Fruit fly (Drosophila melanogaster) whole organism, embryonic: ENCODE results near the gene Tbca.

Experiments used
- Abd-B ChIP-seq: fragments of 200-800 bp; sonication (Bioruptor generic); optimal IDR thresholded peaks from 2 replicates; lab custom pipeline; 2018; ENCODE audit warnings: missing biosample characterization, mild to moderate bottlenecking, missing genetic modification characterization, moderate library complexity
- Aef1 ChIP-seq: fragments of 200-800 bp; sonication (Bioruptor generic); IDR thresholded peaks from 3 replicates; pipeline ENCODE4 v1.3.6; 2022; ENCODE audit warnings: missing biosample characterization, missing genetic modification characterization
- CG10274 ChIP-seq: fragments of 200-800 bp; sonication (Bioruptor generic); optimal IDR thresholded peaks from 3 replicates; lab custom pipeline; 2017; ENCODE audit warnings: missing biosample characterization, mild to moderate bottlenecking, missing genetic modification characterization
- CG10979 ChIP-seq: fragments of 200-800 bp; sonication (Bioruptor generic); optimal IDR thresholded peaks from 2 replicates; lab custom pipeline; 2018; ENCODE audit warnings: missing biosample characterization, mild to moderate bottlenecking, missing genetic modification characterization, moderate library complexity
- CG11093 ChIP-seq: fragments of 200-800 bp; sonication (Bioruptor generic); IDR thresholded peaks from 3 replicates; pipeline ENCODE4 v1.3.6; 2022; ENCODE audit warnings: missing biosample characterization, missing genetic modification characterization
- CG12104 ChIP-seq: fragments of 200-800 bp; sonication (Bioruptor generic); optimal IDR thresholded peaks from 3 replicates; lab custom pipeline; 2016; ENCODE audit warnings: missing biosample characterization, missing genetic modification characterization
- CG12155 ChIP-seq: fragments of 200-800 bp; sonication (Bioruptor generic); optimal IDR thresholded peaks from 3 replicates; lab custom pipeline; 2016; ENCODE audit warnings: missing biosample characterization, missing genetic modification characterization
- CG12744 ChIP-seq: fragments of 200-800 bp; sonication (Bioruptor generic); optimal IDR thresholded peaks from 2 replicates; lab custom pipeline; 2016; ENCODE audit warnings: missing biosample characterization, missing genetic modification characterization
- CG13894 ChIP-seq: fragments of 200-800 bp; sonication (Bioruptor generic); optimal IDR thresholded peaks from 3 replicates; lab custom pipeline; 2018; ENCODE audit warnings: missing biosample characterization, mild to moderate bottlenecking, missing genetic modification characterization, moderate library complexity
- CG14667 ChIP-seq: fragments of 200-800 bp; sonication (Bioruptor generic); IDR thresholded peaks from 2 replicates; pipeline ENCODE4 v1.3.6; 2022; ENCODE audit warnings: missing biosample characterization, missing genetic modification characterization
- CG15073 ChIP-seq: fragments of 200-800 bp; sonication (Bioruptor generic); optimal IDR thresholded peaks from 2 replicates; lab custom pipeline; 2016; ENCODE audit warnings: missing biosample characterization, missing genetic modification characterization
- CG16813 ChIP-seq: fragments of 200-800 bp; sonication (Bioruptor generic); IDR thresholded peaks from 3 replicates; pipeline ENCODE4 v1.3.6; 2022; ENCODE audit warnings: missing biosample characterization, missing genetic modification characterization; ENCODE audit not compliant: partially characterized antibody
- CG2129 ChIP-seq: fragments of 200-800 bp; sonication (Bioruptor generic); IDR thresholded peaks from 2 replicates; pipeline ENCODE4 v1.3.6; 2022; ENCODE audit warnings: missing biosample characterization, missing genetic modification characterization; ENCODE audit not compliant: partially characterized antibody
- CG2678 ChIP-seq: fragments of 200-800 bp; sonication (Bioruptor generic); optimal IDR thresholded peaks from 3 replicates; lab custom pipeline; 2019; ENCODE audit warnings: missing biosample characterization, mild to moderate bottlenecking, missing genetic modification characterization, moderate library complexity
- CG2889 ChIP-seq: fragments of 200-800 bp; sonication (Bioruptor generic); IDR thresholded peaks from 3 replicates; pipeline ENCODE4 v1.3.6; 2022; ENCODE audit warnings: missing biosample characterization, missing genetic modification characterization
- CG32532 ChIP-seq: fragments of 200-800 bp; sonication (Bioruptor generic); IDR thresholded peaks from 2 replicates; pipeline ENCODE4 v1.3.6; 2022; ENCODE audit warnings: missing biosample characterization, missing genetic modification characterization
- CG3726 ChIP-seq: fragments of 200-800 bp; sonication (Bioruptor generic); IDR thresholded peaks from 3 replicates; pipeline ENCODE4, ENCODE4 v1.3.6; 2022; ENCODE audit warnings: missing biosample characterization, missing genetic modification characterization
- CG5245 ChIP-seq: fragments of 200-800 bp; sonication (Bioruptor generic); optimal IDR thresholded peaks from 3 replicates; lab custom pipeline; 2016; ENCODE audit warnings: missing biosample characterization, missing genetic modification characterization
- CG6175 ChIP-seq: fragments of 200-800 bp; sonication (Bioruptor generic); IDR thresholded peaks from 3 replicates; pipeline ENCODE4 v1.3.6; 2022; ENCODE audit warnings: missing biosample characterization, missing genetic modification characterization
- CG6254 ChIP-seq: fragments of 200-800 bp; sonication (Bioruptor generic); optimal IDR thresholded peaks from 3 replicates; lab custom pipeline; 2017; ENCODE audit warnings: mild to moderate bottlenecking, missing biosample characterization, missing genetic modification reagents, missing genetic modification characterization
- CG7372 ChIP-seq: fragments of 200-800 bp; sonication (Bioruptor generic); IDR thresholded peaks from 2 replicates; pipeline ENCODE4 v1.3.6; 2022; ENCODE audit warnings: missing biosample characterization, missing genetic modification characterization
- CG8944 ChIP-seq: fragments of 200-800 bp; sonication (Bioruptor generic); optimal IDR thresholded peaks from 3 replicates; lab custom pipeline; 2016; ENCODE audit warnings: missing biosample characterization, missing genetic modification characterization
- CG9876 ChIP-seq: fragments of 200-800 bp; sonication (Bioruptor generic); optimal IDR thresholded peaks from 2 replicates; lab custom pipeline; 2016; ENCODE audit warnings: missing biosample characterization, missing genetic modification characterization
- Dll ChIP-seq: fragments of 200-800 bp; sonication (Bioruptor generic); IDR thresholded peaks from 4 replicates; pipeline ENCODE4 v1.3.6; 2022; ENCODE audit warnings: missing biosample characterization, missing genetic modification characterization; ENCODE audit not compliant: partially characterized antibody
- Hr3 ChIP-seq: fragments of 200-800 bp; sonication (Bioruptor generic); optimal IDR thresholded peaks from 3 replicates; lab custom pipeline; 2016; ENCODE audit warnings: missing biosample characterization, missing genetic modification characterization
- Kr ChIP-seq: fragments of 200-800 bp; sonication (Bioruptor generic); optimal IDR thresholded peaks from 2 replicates; lab custom pipeline; 2017; ENCODE audit warnings: missing biosample characterization, mild to moderate bottlenecking, missing genetic modification characterization
- NK7.1 ChIP-seq: fragments of 200-800 bp; sonication (Bioruptor generic); optimal IDR thresholded peaks from 3 replicates; lab custom pipeline; 2016; ENCODE audit warnings: missing biosample characterization, missing genetic modification characterization
- Neu2 ChIP-seq: fragments of 200-800 bp; sonication (Bioruptor generic); optimal IDR thresholded peaks from 3 replicates; lab custom pipeline; 2016; ENCODE audit warnings: missing biosample characterization, missing genetic modification characterization, borderline replicate concordance
- Tbp ChIP-seq: fragments of >200 bp; optimal IDR thresholded peaks from 2 replicates; lab custom pipeline; 2018; ENCODE audit warnings: missing biosample characterization, missing genetic modification characterization
- Xbp1 ChIP-seq: fragments of 200-800 bp; sonication (Bioruptor generic); optimal IDR thresholded peaks from 3 replicates; lab custom pipeline; 2016; ENCODE audit warnings: missing biosample characterization, mild to moderate bottlenecking, missing genetic modification characterization
- al ChIP-seq: fragments of 200-800 bp; sonication (Bioruptor generic); IDR thresholded peaks from 2 replicates; pipeline ENCODE4 v1.3.6; 2022; ENCODE audit warnings: missing biosample characterization, missing genetic modification characterization
- amos ChIP-seq: fragments of 200-800 bp; sonication (Bioruptor generic); IDR thresholded peaks from 2 replicates; pipeline ENCODE4 v1.3.6; 2022; ENCODE audit warnings: missing biosample characterization, missing genetic modification characterization; ENCODE audit not compliant: partially characterized antibody
- ara ChIP-seq: fragments of 200-800 bp; sonication (Bioruptor generic); IDR thresholded peaks from 2 replicates; pipeline ENCODE4 v1.3.6; 2022; ENCODE audit warnings: missing biosample characterization, missing genetic modification characterization
- bigmax ChIP-seq: fragments of 200-800 bp; sonication (Bioruptor generic); optimal IDR thresholded peaks from 2 replicates; lab custom pipeline; 2018; ENCODE audit warnings: missing biosample characterization, mild to moderate bottlenecking, missing genetic modification characterization
- chif ChIP-seq, 2 experiments: fragments of 200-800 bp; sonication (Bioruptor generic); optimal IDR thresholded peaks; 3 replicates each; lab custom pipeline; 2016; ENCODE audit warnings: missing biosample characterization in 2 of 2, missing genetic modification characterization in 2 of 2
- crc ChIP-seq: fragments of 200-800 bp; sonication (Bioruptor generic); optimal IDR thresholded peaks from 2 replicates; lab custom pipeline; 2016; ENCODE audit warnings: missing biosample characterization, missing genetic modification characterization
- cwo ChIP-seq: fragments of 200-800 bp; sonication (Bioruptor generic); optimal IDR thresholded peaks from 3 replicates; lab custom pipeline; 2017; ENCODE audit warnings: missing biosample characterization, missing genetic modification characterization, mild to moderate bottlenecking, moderate library complexity, missing genetic modification reagents
- disco-r ChIP-seq: fragments of 200-800 bp; sonication (Bioruptor generic); optimal IDR thresholded peaks from 2 replicates; lab custom pipeline; 2016; ENCODE audit warnings: missing biosample characterization, missing genetic modification characterization
- ewg ChIP-seq: fragments of 200-800 bp; sonication (Bioruptor generic); optimal IDR thresholded peaks from 3 replicates; lab custom pipeline; 2017; ENCODE audit warnings: mild to moderate bottlenecking, missing biosample characterization, missing genetic modification reagents, missing genetic modification characterization
- exex ChIP-seq: fragments of 200-800 bp; sonication (Bioruptor generic); optimal IDR thresholded peaks from 4 replicates; lab custom pipeline; 2018; ENCODE audit warnings: missing biosample characterization, mild to moderate bottlenecking, missing genetic modification characterization, moderate library complexity
- gsb ChIP-seq: fragments of 200-800 bp; sonication (Bioruptor generic); IDR thresholded peaks from 2 replicates; pipeline ENCODE4 v1.3.6; 2022; ENCODE audit warnings: missing biosample characterization, missing genetic modification characterization
- lov ChIP-seq, 2 experiments: fragments of 200-800 bp in 1 of 2; fragments of >200 bp in 1 of 2; sonication (Bioruptor generic) in 1 of 2; IDR thresholded peaks in 1 of 2; optimal IDR thresholded peaks in 1 of 2; 2 replicates in 1 of 2; 3 replicates in 1 of 2; pipeline versions ENCODE4 v1.3.6 to Lab custom; 2017 to 2022; ENCODE audit warnings: missing biosample characterization in 1 of 2, missing genetic modification characterization in 1 of 2
- nom ChIP-seq: fragments of 200-800 bp; sonication (Bioruptor generic); optimal IDR thresholded peaks from 2 replicates; lab custom pipeline; 2017; ENCODE audit warnings: missing biosample characterization, missing genetic modification characterization, mild to moderate bottlenecking, moderate library complexity, missing genetic modification reagents
- pita ChIP-seq: fragments of 200-800 bp; sonication (Bioruptor generic); optimal IDR thresholded peaks from 2 replicates; lab custom pipeline; 2017; ENCODE audit warnings: missing biosample characterization, mild to moderate bottlenecking, missing genetic modification characterization
- ranshi ChIP-seq: fragments of 200-800 bp; sonication (Bioruptor generic); IDR thresholded peaks from 2 replicates; pipeline ENCODE4 v1.3.6; 2022; ENCODE audit warnings: missing biosample characterization, missing genetic modification characterization
- sna ChIP-seq: fragments of 200-800 bp; sonication (Bioruptor generic); IDR thresholded peaks from 2 replicates; pipeline ENCODE4 v1.3.6; 2022; ENCODE audit warnings: missing biosample characterization, missing genetic modification characterization; ENCODE audit not compliant: partially characterized antibody
- sqz ChIP-seq: fragments of 200-800 bp; sonication (Bioruptor generic); optimal IDR thresholded peaks from 3 replicates; lab custom pipeline; 2018; ENCODE audit warnings: missing biosample characterization, mild to moderate bottlenecking, missing genetic modification characterization
- tgo ChIP-seq: fragments of 200-800 bp; sonication (Bioruptor generic); IDR thresholded peaks from 3 replicates; pipeline ENCODE4 v1.3.6; 2022; ENCODE audit warnings: missing biosample characterization, missing genetic modification characterization
- tll ChIP-seq, 2 experiments: fragments of 200-800 bp in 1 of 2; fragments of >200 bp in 1 of 2; sonication (Bioruptor generic) in 1 of 2; optimal IDR thresholded peaks; 2 replicates each; lab custom pipeline; 2017 to 2019; ENCODE audit warnings: missing biosample characterization in 2 of 2, missing genetic modification characterization in 2 of 2, mild to moderate bottlenecking in 1 of 2, moderate library complexity in 1 of 2
- yki ChIP-seq: fragments of >200 bp; optimal IDR thresholded peaks from 3 replicates; lab custom pipeline; 2018

Tbca gene

DNA sequence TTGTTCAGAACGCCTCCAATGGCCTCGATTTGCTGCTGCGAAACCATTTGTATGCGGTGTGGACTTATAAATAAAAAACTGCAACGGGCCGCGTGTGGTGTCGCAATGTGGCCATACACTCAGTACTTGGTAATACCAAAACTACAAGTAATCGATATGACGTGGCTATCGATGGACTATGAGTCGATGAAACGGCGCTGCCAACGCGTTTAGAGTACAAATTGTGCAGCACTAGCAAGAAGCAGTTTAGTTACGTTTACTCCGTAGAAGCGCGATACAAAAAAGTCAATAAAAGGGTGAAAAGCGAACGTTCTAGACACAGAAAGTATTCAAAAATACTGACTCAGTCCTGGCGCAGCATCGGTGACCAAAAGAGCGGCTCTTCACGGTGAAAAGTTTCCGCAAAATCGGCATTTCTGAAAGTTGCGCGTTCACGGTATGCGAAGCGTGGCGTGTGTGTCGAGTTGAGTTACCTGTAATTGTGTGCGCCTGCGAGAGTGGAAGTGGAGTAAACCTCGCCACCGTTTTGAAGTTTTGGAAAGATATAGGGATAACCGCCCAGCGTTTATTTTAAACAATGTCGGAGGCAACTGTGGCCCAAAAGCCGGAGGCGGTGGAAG lies 4.2 kb downstream of the Tbca start, which contains the start of the genes nero and CG1910 (continued):
- peak; percentile 8 for TF ChIP-seq CG13894 (tag; lab: Kevin White, UChicago)
- no peak for TF ChIP-seq chif (GFP tag; optimal IDR thresholded peaks at IDR 0.05; lab: Kevin White, UChicago)
- TF ChIP-seq CG9876 (GFP tag; lab: Kevin White, UChicago), result no peak
- no peak for TF ChIP-seq NK7.1 (GFP tag; lab: Kevin White, UChicago)
- TF ChIP-seq bigmax, result peak; percentile 60
- TF ChIP-seq sqz (GFP tag; lab: Kevin White, UChicago), result peak; percentile 31
- no peak for TF ChIP-seq CG10979 (tag; lab: Kevin White, UChicago)
- TF ChIP-seq crc (GFP tag; lab: Kevin White, UChicago), result no peak
- peak; percentile 24 for TF ChIP-seq ewg (GFP tag; lab: Kevin White, UChicago)
- no peak for TF ChIP-seq Abd-B (GFP tag; lab: Kevin White, UChicago)
- TF ChIP-seq CG12744 (GFP tag; lab: Kevin White, UChicago), result no peak
- no peak for TF ChIP-seq gsb (GFP tag; lab: Robert Waterston, UW)
- TF ChIP-seq Tbp (GFP tag; lab: Kevin White, UChicago), result no peak
- peak in 1 of 2 experiments; percentile 30 for TF ChIP-seq tll (GFP tag; optimal IDR thresholded peaks at IDR 0.05; lab: Kevin White, UChicago)
- no peak for TF ChIP-seq sna (GFP tag; lab: Robert Waterston, UW)
- no peak for TF ChIP-seq CG12104
- TF ChIP-seq al, result no peak
- TF ChIP-seq pita, result no peak
- no peak for TF ChIP-seq CG8944
- TF ChIP-seq nom (GFP tag; lab: Kevin White, UChicago), result peak; percentile 26
- TF ChIP-seq CG3726 (GFP tag; lab: Robert Waterston, UW), result no peak
- TF ChIP-seq ranshi (GFP tag; lab: Robert Waterston, UW), result no peak
- no peak for TF ChIP-seq CG15073
- no peak for TF ChIP-seq Dll (GFP tag; lab: Robert Waterston, UW)
- TF ChIP-seq CG12155 (GFP tag; lab: Kevin White, UChicago), result peak; percentile 6
- peak; percentile 10 for TF ChIP-seq CG5245 (GFP tag; lab: Kevin White, UChicago)
- no peak for TF ChIP-seq exex (tag; lab: Kevin White, UChicago)
- no peak for TF ChIP-seq CG10274 (GFP tag; lab: Kevin White, UChicago)
- no peak for TF ChIP-seq disco-r (GFP tag; lab: Kevin White, UChicago)
- TF ChIP-seq CG14667 (GFP tag; lab: Robert Waterston, UW), result no peak
- TF ChIP-seq CG7372 (GFP tag; lab: Robert Waterston, UW), result no peak
- TF ChIP-seq CG11093 (GFP tag; lab: Robert Waterston, UW), result no peak
- TF ChIP-seq Hr3 (GFP tag; lab: Kevin White, UChicago), result no peak
- TF ChIP-seq CG32532 (GFP tag; lab: Robert Waterston, UW), result no peak
- no peak for TF ChIP-seq cwo (GFP tag; lab: Kevin White, UChicago)
- no peak for TF ChIP-seq CG6175 (GFP tag; lab: Robert Waterston, UW)
- TF ChIP-seq amos (GFP tag; lab: Robert Waterston, UW), result no peak
- no peak for TF ChIP-seq CG2129
- no peak for TF ChIP-seq yki
- no peak for TF ChIP-seq CG16813 (GFP tag; lab: Robert Waterston, UW)
- TF ChIP-seq tgo (GFP tag; lab: Robert Waterston, UW), result no peak
- no peak for TF ChIP-seq CG6254 (GFP tag; lab: Kevin White, UChicago)
- no peak for TF ChIP-seq Neu2 (GFP tag; lab: Kevin White, UChicago)
- peak; percentile 52 for TF ChIP-seq Xbp1 (GFP tag; lab: Kevin White, UChicago)
- TF ChIP-seq Aef1 (GFP tag; lab: Robert Waterston, UW), result no peak
- TF ChIP-seq lov (optimal IDR thresholded peaks at IDR 0.05; lab: Kevin White, UChicago), result no peak
- TF ChIP-seq lov (GFP tag; IDR thresholded peaks at IDR 0.05; lab: Robert Waterston, UW), result no peak
- TF ChIP-seq CG2889 (GFP tag; lab: Robert Waterston, UW), result no peak
- TF ChIP-seq ara (GFP tag; lab: Robert Waterston, UW), result no peak
- peak; percentile 3 for TF ChIP-seq Kr (GFP tag; lab: Kevin White, UChicago)
- peak; percentile 11 for TF ChIP-seq CG2678 (tag; lab: Kevin White, UChicago)
